Fruit fly (Drosophila melanogaster) whole organism, adult: ENCODE results near the gene Hex-A.

Source experiments
- CG11617 ChIP-seq: fragments of 200-800 bp; sonication (Bioruptor generic); optimal IDR thresholded peaks from 2 replicates; lab custom pipeline; 2017; ENCODE audit warnings: mild to moderate bottlenecking, missing biosample characterization, missing genetic modification reagents, missing genetic modification characterization
- CG14711 ChIP-seq: fragments of 200-800 bp; sonication (Bioruptor generic); optimal IDR thresholded peaks from 2 replicates; lab custom pipeline; 2018; ENCODE audit warnings: missing biosample characterization, mild to moderate bottlenecking, missing genetic modification characterization, moderate library complexity
- CG5204 ChIP-seq: fragments of 200-800 bp; sonication (Bioruptor generic); optimal IDR thresholded peaks from 2 replicates; lab custom pipeline; 2016; ENCODE audit warnings: missing biosample characterization, missing genetic modification characterization
- CG7101 ChIP-seq: fragments of 200-800 bp; sonication (Bioruptor generic); optimal IDR thresholded peaks from 2 replicates; lab custom pipeline; 2018; ENCODE audit warnings: missing biosample characterization, mild to moderate bottlenecking, missing genetic modification characterization, moderate library complexity
- Mnt ChIP-seq: fragments of 200-800 bp; sonication (Bioruptor generic); optimal IDR thresholded peaks from 2 replicates; lab custom pipeline; 2016; ENCODE audit warnings: missing biosample characterization, mild to moderate bottlenecking, missing genetic modification characterization
- bab1 ChIP-seq: fragments of 200-800 bp; sonication (Bioruptor generic); optimal IDR thresholded peaks from 3 replicates; lab custom pipeline; 2019; ENCODE audit warnings: missing biosample characterization, mild to moderate bottlenecking, missing genetic modification characterization, moderate library complexity
- cic ChIP-seq: fragments of 200-800 bp; sonication (Bioruptor generic); optimal IDR thresholded peaks from 2 replicates; lab custom pipeline; 2017; ENCODE audit warnings: missing biosample characterization, mild to moderate bottlenecking, missing genetic modification characterization, moderate library complexity
- kay ChIP-seq: fragments of 200-800 bp; sonication (Bioruptor generic); peaks from one replicate; lab custom pipeline; 2016; ENCODE audit warnings: missing biosample characterization, missing genetic modification characterization, borderline replicate concordance
- ovo ChIP-seq: fragments of 200-800 bp; sonication (Bioruptor generic); optimal IDR thresholded peaks from 2 replicates; lab custom pipeline; 2016; ENCODE audit warnings: missing biosample characterization, missing genetic modification characterization
- pad ChIP-seq: fragments of 200-800 bp; sonication (Bioruptor generic); optimal IDR thresholded peaks from 3 replicates; lab custom pipeline; 2017; ENCODE audit warnings: missing biosample characterization, missing genetic modification characterization, mild to moderate bottlenecking, moderate library complexity, missing genetic modification reagents
- tj ChIP-seq: fragments of 200-800 bp; sonication (Bioruptor generic); optimal IDR thresholded peaks from 3 replicates; lab custom pipeline; 2017; ENCODE audit warnings: missing biosample characterization, mild to moderate bottlenecking, missing genetic modification characterization, moderate library complexity
- toe ChIP-seq: fragments of 200-800 bp; sonication (Bioruptor generic); optimal IDR thresholded peaks from 2 replicates; lab custom pipeline; 2016; ENCODE audit warnings: missing biosample characterization, missing genetic modification characterization

dm6 chrX:9598106-9598505 lies 12.6 kb downstream of the Hex-A start:
- no peak for TF ChIP-seq pad (GFP tag; lab: Kevin White, UChicago)
- no peak for TF ChIP-seq tj (GFP tag; lab: Kevin White, UChicago)
- no peak for TF ChIP-seq CG14711 (tag; lab: Kevin White, UChicago)
- no peak for TF ChIP-seq kay
- TF ChIP-seq CG11617, result no peak
- TF ChIP-seq bab1 (GFP tag; lab: Kevin White, UChicago), result no peak
- no peak for TF ChIP-seq cic (GFP tag; lab: Kevin White, UChicago)
- TF ChIP-seq CG5204 (GFP tag; lab: Kevin White, UChicago), result no peak
- TF ChIP-seq toe, result no peak
- TF ChIP-seq Mnt (GFP tag; lab: Kevin White, UChicago), result no peak
- TF ChIP-seq ovo (GFP tag; lab: Kevin White, UChicago), result no peak
- TF ChIP-seq CG7101, result no peak
